Fruit fly (Drosophila melanogaster): ENCODE measurements around the gene Vps45.

DNA sequence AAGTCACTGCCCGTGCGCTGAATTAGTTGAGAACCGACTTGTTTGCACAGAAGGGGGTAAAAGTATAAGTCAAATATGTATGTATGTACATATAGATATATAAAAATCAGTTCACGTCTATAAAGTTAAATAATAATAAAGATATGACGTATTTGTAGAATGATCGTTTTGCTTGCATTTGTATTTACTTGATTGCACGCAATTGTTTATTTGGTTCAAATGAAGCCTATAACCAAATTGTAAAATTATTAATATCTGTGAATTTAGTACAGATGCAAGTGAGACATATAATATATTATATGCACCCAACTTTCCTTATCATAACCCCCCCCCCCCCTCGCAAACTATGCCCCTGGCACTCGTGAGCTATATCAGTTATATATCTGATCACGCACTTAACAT lies 36.8 kb downstream of the Vps45 start:
- TF ChIP-seq CG14667 (GFP tag; IDR thresholded peaks at IDR 0.05) (no peak), Dip2 (GFP tag; IDR thresholded peaks at IDR 0.05) (no peak), CG11504 (tag; optimal IDR thresholded peaks at IDR 0.05) (peak; percentile 66), CG7357 (GFP tag; IDR thresholded peaks at IDR 0.05) (no peak), CG10979 (tag; optimal IDR thresholded peaks at IDR 0.05) (peak; percentile 13)

Data from whole organism, embryonic.